Fruit fly (Drosophila melanogaster) whole organism, pupa: ENCODE results near the gene vri.
A peak's percentile ranks its signal among the peaks of the same experiment; 100 is the strongest.

ENCODE experiments used
- CG10348 ChIP-seq: fragments of 200-800 bp; sonication (Bioruptor generic); IDR thresholded peaks from 2 replicates; pipeline ENCODE4 v1.3.6; 2022; ENCODE audit warnings: missing biosample characterization, missing genetic modification characterization
- CG12605 ChIP-seq: fragments of 200-800 bp; sonication (Bioruptor generic); IDR thresholded peaks from 2 replicates; pipeline ENCODE4 v1.3.6; 2022; ENCODE audit warnings: missing biosample characterization, missing genetic modification characterization
- CG13204 ChIP-seq: fragments of 200-800 bp; sonication (Bioruptor generic); optimal IDR thresholded peaks from 2 replicates; lab custom pipeline; 2018; ENCODE audit warnings: missing biosample characterization, mild to moderate bottlenecking, missing genetic modification characterization, moderate library complexity
- CG14655 ChIP-seq: fragments of 200-800 bp; sonication (Bioruptor generic); optimal IDR thresholded peaks from 3 replicates; lab custom pipeline; 2017; ENCODE audit warnings: mild to moderate bottlenecking, missing biosample characterization, missing genetic modification reagents, missing genetic modification characterization
- CG15710 ChIP-seq: fragments of 200-800 bp; sonication (Bioruptor generic); optimal IDR thresholded peaks from 2 replicates; lab custom pipeline; 2018; ENCODE audit warnings: missing biosample characterization, mild to moderate bottlenecking, missing genetic modification characterization, moderate library complexity
- CG17806 ChIP-seq: fragments of 200-800 bp; sonication (Bioruptor generic); optimal IDR thresholded peaks from 2 replicates; lab custom pipeline; 2018; ENCODE audit warnings: missing biosample characterization, mild to moderate bottlenecking, missing genetic modification characterization, moderate library complexity
- CG32121 ChIP-seq: fragments of 200-800 bp; sonication (Bioruptor generic); IDR thresholded peaks from 2 replicates; pipeline ENCODE4 v1.3.6; 2022; ENCODE audit warnings: missing biosample characterization, missing genetic modification characterization
- CG34367 ChIP-seq: fragments of 200-800 bp; sonication (Bioruptor generic); optimal IDR thresholded peaks from 2 replicates; lab custom pipeline; 2018; ENCODE audit warnings: missing biosample characterization, mild to moderate bottlenecking, missing genetic modification characterization
- CG4496 ChIP-seq: fragments of 200-800 bp; sonication (Bioruptor generic); IDR thresholded peaks from 3 replicates; pipeline ENCODE4 v1.3.6; 2022; ENCODE audit warnings: missing biosample characterization, missing genetic modification characterization
- CG8159 ChIP-seq: fragments of 200-800 bp; sonication (Bioruptor generic); optimal IDR thresholded peaks from 3 replicates; lab custom pipeline; 2018; ENCODE audit warnings: missing biosample characterization, mild to moderate bottlenecking, missing genetic modification characterization, moderate library complexity
- CG8301 ChIP-seq: fragments of 200-800 bp; sonication (Bioruptor generic); optimal IDR thresholded peaks from 2 replicates; lab custom pipeline; 2018; ENCODE audit warnings: missing biosample characterization, mild to moderate bottlenecking, missing genetic modification characterization
- CG9948 ChIP-seq: fragments of 200-800 bp; sonication (Bioruptor generic); optimal IDR thresholded peaks from 2 replicates; lab custom pipeline; 2018; ENCODE audit warnings: missing biosample characterization, mild to moderate bottlenecking, missing genetic modification characterization, moderate library complexity
- D1 ChIP-seq: fragments of 200-800 bp; sonication (Bioruptor generic); optimal IDR thresholded peaks from 2 replicates; lab custom pipeline; 2018; ENCODE audit warnings: missing biosample characterization, mild to moderate bottlenecking, missing genetic modification characterization, moderate library complexity
- EcR ChIP-seq: fragments of 200-800 bp; sonication (Bioruptor generic); optimal IDR thresholded peaks from 3 replicates; lab custom pipeline; 2019; ENCODE audit warnings: missing biosample characterization, missing genetic modification characterization, mild to moderate bottlenecking, moderate library complexity, missing genetic modification reagents
- Ets98B ChIP-seq: fragments of 200-800 bp; sonication (Bioruptor generic); IDR thresholded peaks from 2 replicates; pipeline ENCODE4 v1.3.6; 2022; ENCODE audit warnings: missing biosample characterization, missing genetic modification characterization
- Pif1A ChIP-seq: fragments of 200-800 bp; sonication (Bioruptor generic); optimal IDR thresholded peaks from 3 replicates; lab custom pipeline; 2016; ENCODE audit warnings: missing biosample characterization, missing genetic modification characterization
- Pif1B ChIP-seq: fragments of 200-800 bp; sonication (Bioruptor generic); optimal IDR thresholded peaks from 3 replicates; lab custom pipeline; 2016; ENCODE audit warnings: missing biosample characterization, missing genetic modification characterization
- Snoo ChIP-seq: fragments of 200-800 bp; sonication (Bioruptor generic); optimal IDR thresholded peaks from 3 replicates; lab custom pipeline; 2017; ENCODE audit warnings: missing biosample characterization, mild to moderate bottlenecking, missing genetic modification characterization, inconsistent platforms
- fd96Ca ChIP-seq: fragments of 200-800 bp; sonication (Bioruptor generic); IDR thresholded peaks from 3 replicates; pipeline ENCODE4 v1.3.6; 2022; ENCODE audit warnings: missing biosample characterization, missing genetic modification characterization
- gl ChIP-seq: fragments of 200-800 bp; sonication (Bioruptor generic); optimal IDR thresholded peaks from 2 replicates; lab custom pipeline; 2018; ENCODE audit warnings: missing biosample characterization, mild to moderate bottlenecking, missing genetic modification characterization
- rn ChIP-seq: fragments of 200-800 bp; sonication (Bioruptor generic); IDR thresholded peaks from 2 replicates; pipeline ENCODE4 v1.3.6; 2022; ENCODE audit warnings: missing biosample characterization, missing genetic modification characterization

Gene vri

DNA sequence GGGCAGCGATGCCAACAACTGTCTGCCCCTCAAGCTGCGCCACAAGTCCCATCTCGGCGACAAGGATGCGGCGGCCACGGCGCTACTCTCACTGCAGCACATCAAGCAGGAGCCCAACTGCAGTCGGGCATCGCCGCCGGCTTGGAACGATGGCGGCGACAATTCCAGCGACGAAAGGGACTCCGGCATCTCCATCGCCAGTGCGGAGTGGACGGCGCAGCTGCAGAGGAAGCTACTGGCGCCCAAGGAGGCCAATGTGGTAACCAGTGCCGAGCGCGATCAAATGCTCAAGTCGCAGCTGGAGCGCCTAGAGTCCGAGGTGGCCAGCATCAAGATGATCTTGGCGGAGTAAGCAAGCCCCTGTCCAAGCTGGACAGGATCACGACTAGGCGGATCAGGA lies 20.6 kb downstream of the vri start:
- no peak for TF ChIP-seq CG12605 (GFP tag; lab: Robert Waterston, UW)
- TF ChIP-seq fd96Ca (GFP tag; lab: Robert Waterston, UW): no peak
- TF ChIP-seq Ets98B (GFP tag; lab: Robert Waterston, UW): no peak
- TF ChIP-seq CG34367: no peak
- TF ChIP-seq EcR (GFP tag; lab: Kevin White, UChicago): no peak
- TF ChIP-seq CG4496: no peak
- no peak for TF ChIP-seq Pif1B (GFP tag; lab: Kevin White, UChicago)
- no peak for TF ChIP-seq CG13204
- no peak for TF ChIP-seq CG15710
- TF ChIP-seq gl: no peak
- TF ChIP-seq Snoo (tag; lab: Kevin White, UChicago): no peak
- TF ChIP-seq CG17806 (tag; lab: Kevin White, UChicago): no peak
- no peak for TF ChIP-seq CG32121 (GFP tag; lab: Robert Waterston, UW)
- no peak for TF ChIP-seq D1 (tag; lab: Kevin White, UChicago)
- TF ChIP-seq rn (GFP tag; lab: Robert Waterston, UW): no peak
- TF ChIP-seq CG14655 (GFP tag; lab: Kevin White, UChicago): no peak

DNA sequence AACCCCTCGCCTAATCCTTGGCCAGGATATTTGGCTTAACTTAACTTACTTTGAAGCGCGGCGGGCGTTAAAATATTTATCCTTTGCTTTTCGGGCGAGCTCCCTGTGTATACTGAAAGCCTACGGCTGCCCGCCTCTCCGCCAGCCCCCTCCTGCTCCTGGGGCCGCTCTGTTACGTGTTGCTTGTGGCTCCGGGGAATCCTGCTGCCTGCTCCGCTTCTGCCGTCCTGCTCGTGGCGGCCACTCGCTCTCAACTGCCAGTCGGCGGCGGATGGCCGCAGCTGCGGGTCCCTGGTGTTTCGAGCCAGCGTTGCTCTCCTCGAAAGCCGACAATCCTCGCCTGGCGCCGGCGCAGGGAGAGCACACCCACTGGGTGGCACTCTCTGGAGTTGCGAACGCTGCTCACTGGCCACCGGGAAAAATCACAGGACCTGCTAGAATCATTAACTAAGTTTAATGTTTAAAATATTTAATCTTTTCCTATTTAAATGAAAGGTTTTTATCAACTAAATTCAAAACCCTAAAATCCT lies 26.0 kb downstream of the vri start, which contains the start of gene CG14024:
CG14024 (minus strand) TSS at position 266 of the 530 bp plus-strand sequence.
- TF ChIP-seq CG15710 (no peak), CG9948 (tag; lab: Kevin White, UChicago) (no peak), CG12605 (GFP tag; lab: Robert Waterston, UW) (0 out of 2 replicates have a peak, but pooled peaks have one; percentile 20)
- TF ChIP-seq, all 21 proteins: peak for 1

DNA sequence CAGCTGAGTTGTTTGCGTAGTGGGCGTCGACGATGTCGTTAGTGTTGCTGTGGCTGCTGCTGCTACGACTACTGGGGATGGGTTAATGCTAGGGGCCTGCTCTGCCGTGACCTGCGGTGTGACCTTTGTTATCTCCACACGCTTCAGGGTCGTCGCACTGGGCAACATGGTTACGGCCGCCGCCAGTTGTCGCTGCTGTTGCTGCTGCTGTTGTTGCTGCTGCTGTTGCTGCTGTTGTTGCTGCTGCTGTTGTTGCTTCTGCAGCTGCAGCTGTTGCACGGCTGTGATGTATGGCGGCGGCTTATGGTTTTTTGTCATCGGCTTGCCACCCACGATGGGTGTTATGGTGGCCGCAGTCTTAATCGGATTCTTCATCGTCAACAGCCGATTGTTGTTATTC lies 31.3 kb downstream of the vri start:
- TF ChIP-seq CG14655 (GFP tag; lab: Kevin White, UChicago) (no peak), CG15710 (no peak), Ets98B (GFP tag; lab: Robert Waterston, UW) (no peak), CG34367 (no peak), rn (GFP tag; lab: Robert Waterston, UW) (no peak), CG10348 (GFP tag; lab: Robert Waterston, UW) (no peak), CG4496 (no peak), CG8159 (no peak), fd96Ca (GFP tag; lab: Robert Waterston, UW) (no peak), CG9948 (tag; lab: Kevin White, UChicago) (no peak), CG12605 (GFP tag; lab: Robert Waterston, UW) (no peak), Pif1A (GFP tag; lab: Kevin White, UChicago) (no peak), Pif1B (GFP tag; lab: Kevin White, UChicago) (no peak), CG32121 (GFP tag; lab: Robert Waterston, UW) (no peak), gl (no peak), Snoo (tag; lab: Kevin White, UChicago) (no peak)

dm6 chr2L:5321014-5321413 lies 32.3 kb downstream of the vri start:
- TF ChIP-seq CG12605 (GFP tag; lab: Robert Waterston, UW): no peak
- TF ChIP-seq CG4496: no peak
- no peak for TF ChIP-seq CG32121 (GFP tag; lab: Robert Waterston, UW)
- no peak for TF ChIP-seq gl
- no peak for TF ChIP-seq CG8159
- no peak for TF ChIP-seq Pif1A (GFP tag; lab: Kevin White, UChicago)
- no peak for TF ChIP-seq Snoo (tag; lab: Kevin White, UChicago)
- no peak for TF ChIP-seq Ets98B (GFP tag; lab: Robert Waterston, UW)
- TF ChIP-seq CG10348 (GFP tag; lab: Robert Waterston, UW): no peak
- TF ChIP-seq CG15710: no peak
- TF ChIP-seq CG8301 (tag; lab: Kevin White, UChicago): no peak
- no peak for TF ChIP-seq CG34367
- no peak for TF ChIP-seq Pif1B (GFP tag; lab: Kevin White, UChicago)

- TF ChIP-seq CG8301 (tag; lab: Kevin White, UChicago) (no peak), Pif1B (GFP tag; lab: Kevin White, UChicago) (peak; percentile 52), CG17806 (tag; lab: Kevin White, UChicago) (peak; percentile 63), CG10348 (GFP tag; lab: Robert Waterston, UW) (peak; percentile 58; the same call in 1 of the 2 replicates), CG12605 (GFP tag; lab: Robert Waterston, UW) (peak; percentile 92), CG32121 (GFP tag; lab: Robert Waterston, UW) (peak; percentile 94), CG13204 (peak; percentile 60), fd96Ca (GFP tag; lab: Robert Waterston, UW) (peak; percentile 95), rn (GFP tag; lab: Robert Waterston, UW) (peak; percentile 85), D1 (tag; lab: Kevin White, UChicago) (no peak), CG9948 (tag; lab: Kevin White, UChicago) (peak; percentile 54), Pif1A (GFP tag; lab: Kevin White, UChicago) (no peak), CG4496 (peak; percentile 94), Ets98B (GFP tag; lab: Robert Waterston, UW) (peak; percentile 94), CG34367 (peak; percentile 57), Snoo (tag; lab: Kevin White, UChicago) (peak; percentile 82), CG15710 (peak; percentile 77), CG8159 (peak; percentile 67), gl (peak; percentile 58), EcR (GFP tag; lab: Kevin White, UChicago) (peak; percentile 42), CG14655 (GFP tag; lab: Kevin White, UChicago) (no peak)
- TF ChIP-seq, all 21 proteins: peak for 17
Observed at dm6 chr2L:5324958-5325850, 36.5 kb downstream of the vri start.
